Worm (Caenorhabditis elegans) whole organism, L3 larva: Measurements from ENCODE around the gene K09B11.5.

Source experiments
- R02D3.7 ChIP-seq: fragments of 150-350 bp; optimal IDR thresholded peaks from 2 replicates; lab custom pipeline; 2014; ENCODE audit warnings: missing biosample characterization, missing genetic modification characterization
- aly-2 ChIP-seq: fragments of 150-350 bp; optimal IDR thresholded peaks from 2 replicates; lab custom pipeline; 2014; ENCODE audit warnings: missing biosample characterization, missing genetic modification characterization
- ceh-28 ChIP-seq: fragments of 150-350 bp; optimal IDR thresholded peaks from 2 replicates; lab custom pipeline; 2014; ENCODE audit warnings: missing biosample characterization, missing genetic modification reagents, missing genetic modification characterization
- ceh-82 ChIP-seq: fragments of 150-350 bp; optimal IDR thresholded peaks from 2 replicates; lab custom pipeline; 2014; ENCODE audit warnings: missing biosample characterization, missing genetic modification characterization
- ceh-9 ChIP-seq: sonication (generic microtip); optimal IDR thresholded peaks from 2 replicates; lab custom pipeline; 2018; ENCODE audit warnings: missing biosample characterization, missing genetic modification characterization
- daf-12 ChIP-seq: fragments of 150-350 bp; optimal IDR thresholded peaks from 2 replicates; lab custom pipeline; 2014; ENCODE audit warnings: missing biosample characterization, missing genetic modification reagents, missing genetic modification characterization
- egl-27 ChIP-seq: sonication (generic microtip); optimal IDR thresholded peaks from 4 replicates; lab custom pipeline; 2017; ENCODE audit warnings: missing biosample characterization, missing genetic modification reagents, missing genetic modification characterization
- elt-1 ChIP-seq: fragments of 150-350 bp; optimal IDR thresholded peaks from 2 replicates; lab custom pipeline; 2014; ENCODE audit warnings: missing biosample characterization, missing genetic modification characterization
- elt-2 ChIP-seq: sonication (generic microtip); optimal IDR thresholded peaks from 2 replicates; lab custom pipeline; 2016; ENCODE audit warnings: missing genetic modification reagents, mild to moderate bottlenecking, missing genetic modification characterization, missing compliant biosample characterization
- elt-3 ChIP-seq, 3 experiments: fragments of 150-350 bp in 1 of 3; sonication (generic microtip) in 2 of 3; optimal IDR thresholded peaks; 2 replicates in 2 of 3; 4 replicates in 1 of 3; lab custom pipeline; 2014 to 2017; ENCODE audit warnings: missing biosample characterization in 3 of 3, missing genetic modification characterization in 3 of 3
- fkh-2 ChIP-seq: fragments of 150-350 bp; optimal IDR thresholded peaks from 2 replicates; lab custom pipeline; 2014; ENCODE audit warnings: missing biosample characterization, missing genetic modification reagents, missing genetic modification characterization
- fos-1 ChIP-seq: fragments of 150-350 bp; optimal IDR thresholded peaks from 2 replicates; lab custom pipeline; 2014; ENCODE audit warnings: missing biosample characterization, missing genetic modification characterization
- hmg-11 ChIP-seq: sonication (generic microtip); optimal IDR thresholded peaks from 2 replicates; lab custom pipeline; 2016; ENCODE audit warnings: missing genetic modification characterization, missing compliant biosample characterization
- jun-1 ChIP-seq: fragments of 150-350 bp; optimal IDR thresholded peaks from 2 replicates; lab custom pipeline; 2014; ENCODE audit warnings: missing biosample characterization, missing genetic modification reagents, missing genetic modification characterization
- lin-15B ChIP-seq: fragments of 150-350 bp; optimal IDR thresholded peaks from 2 replicates; lab custom pipeline; 2014; ENCODE audit warnings: missing biosample characterization, missing genetic modification characterization
- lin-39 ChIP-seq: fragments of 150-350 bp; optimal IDR thresholded peaks from 2 replicates; lab custom pipeline; 2018; ENCODE audit warnings: missing biosample characterization, missing genetic modification reagents, missing genetic modification characterization
- lsy-12 ChIP-seq: sonication (generic microtip); optimal IDR thresholded peaks from 2 replicates; lab custom pipeline; 2016; ENCODE audit warnings: mild to moderate bottlenecking, missing genetic modification characterization, missing compliant biosample characterization
- mml-1 ChIP-seq: fragments of 150-350 bp; sonication (generic microtip); optimal IDR thresholded peaks from 3 replicates; lab custom pipeline; 2014; ENCODE audit warnings: missing biosample characterization, missing genetic modification characterization
- nfya-1 ChIP-seq: sonication (generic microtip); optimal IDR thresholded peaks from 2 replicates; lab custom pipeline; 2017; ENCODE audit warnings: missing genetic modification characterization, mild to moderate bottlenecking, missing compliant biosample characterization, antibody characterized with exemption, moderate library complexity; ENCODE audit not compliant: insufficient read depth
- nhr-11 ChIP-seq: fragments of 150-350 bp; optimal IDR thresholded peaks from 2 replicates; lab custom pipeline; 2014; ENCODE audit warnings: missing biosample characterization, missing genetic modification characterization
- nhr-12 ChIP-seq: fragments of 150-350 bp; optimal IDR thresholded peaks from 2 replicates; lab custom pipeline; 2014; ENCODE audit warnings: missing biosample characterization, missing genetic modification characterization
- nhr-23 ChIP-seq: fragments of 150-350 bp; optimal IDR thresholded peaks from 2 replicates; lab custom pipeline; 2014; ENCODE audit warnings: missing biosample characterization, missing genetic modification reagents, missing genetic modification characterization
- nhr-237 ChIP-seq: fragments of 150-350 bp; optimal IDR thresholded peaks from 2 replicates; lab custom pipeline; 2014; ENCODE audit warnings: missing biosample characterization, missing genetic modification characterization
- nhr-28 ChIP-seq: fragments of 150-350 bp; optimal IDR thresholded peaks from 2 replicates; lab custom pipeline; 2014; ENCODE audit warnings: missing biosample characterization, missing genetic modification characterization
- nhr-43 ChIP-seq: sonication (generic microtip); optimal IDR thresholded peaks from 2 replicates; lab custom pipeline; 2016; ENCODE audit warnings: mild to moderate bottlenecking, missing genetic modification characterization, missing compliant biosample characterization; ENCODE audit not compliant: poor library complexity, severe bottlenecking
- nhr-67 ChIP-seq: fragments of 150-350 bp; optimal IDR thresholded peaks from 2 replicates; lab custom pipeline; 2014; ENCODE audit warnings: missing biosample characterization, missing genetic modification characterization
- nhr-76 ChIP-seq: fragments of 150-350 bp; sonication (generic microtip); optimal IDR thresholded peaks from 5 replicates; lab custom pipeline; 2014; ENCODE audit warnings: missing biosample characterization, missing genetic modification characterization
- nhr-77 ChIP-seq: fragments of 150-350 bp; optimal IDR thresholded peaks from 2 replicates; lab custom pipeline; 2014; ENCODE audit warnings: missing biosample characterization, missing genetic modification characterization
- pqm-1 ChIP-seq: fragments of 150-350 bp; optimal IDR thresholded peaks from 2 replicates; lab custom pipeline; 2017; ENCODE audit warnings: missing biosample characterization, missing genetic modification characterization, inconsistent platforms
- sea-2 ChIP-seq: fragments of 150-350 bp; sonication (generic microtip); optimal IDR thresholded peaks from 4 replicates; lab custom pipeline; 2014; ENCODE audit warnings: missing biosample characterization, missing genetic modification reagents, missing genetic modification characterization
- snpc-4 ChIP-seq: fragments of 150-350 bp; optimal IDR thresholded peaks from 2 replicates; lab custom pipeline; 2014; ENCODE audit warnings: missing biosample characterization, missing genetic modification characterization
- ztf-11 ChIP-seq: fragments of 150-350 bp; optimal IDR thresholded peaks from 2 replicates; lab custom pipeline; 2014; ENCODE audit warnings: missing biosample characterization, missing genetic modification characterization
- ztf-4 ChIP-seq: fragments of 150-350 bp; optimal IDR thresholded peaks from 2 replicates; lab custom pipeline; 2014; ENCODE audit warnings: missing biosample characterization, missing genetic modification characterization

Gene K09B11.5

DNA sequence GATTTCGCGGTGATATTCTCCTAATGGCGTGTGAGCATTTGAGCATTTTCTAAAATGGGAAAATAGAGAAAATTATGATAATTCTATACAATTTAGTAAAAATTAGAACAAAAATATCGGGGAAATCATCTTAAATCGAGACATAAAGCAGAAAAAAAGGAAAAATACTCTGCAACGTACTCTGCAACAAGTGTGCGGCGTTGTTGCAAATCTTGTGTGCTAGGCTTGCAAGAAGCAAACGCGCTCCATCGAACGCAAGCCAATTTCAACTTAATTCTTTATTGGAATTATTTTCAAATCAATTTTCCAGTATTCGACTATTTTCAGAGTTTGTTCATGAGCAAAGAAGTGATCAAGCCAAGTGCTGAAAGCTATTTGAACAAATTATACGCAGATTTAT is 47.8 kb downstream of the K09B11.5 start, which contains the start of the genes Y62E10A.20, Y62E10A.23 and mdt-9 (continued):
- TF ChIP-seq nhr-43 (peak; percentile 43), nhr-237 (no peak), ceh-9 (tag; lab: Kevin White, UChicago) (no peak), nhr-67 (tag; lab: Kevin White, UChicago) (no peak), aly-2 (tag; lab: Kevin White, UChicago) (no peak), ztf-11 (tag; lab: Kevin White, UChicago) (no peak), ztf-4 (no peak), jun-1 (tag; lab: Kevin White, UChicago) (no peak), nhr-23 (tag; lab: Kevin White, UChicago) (peak; percentile 81), pqm-1 (peak; percentile 9), fos-1 (tag; lab: Kevin White, UChicago) (no peak), mml-1 (no peak), egl-27 (tag; lab: Kevin White, UChicago) (no peak), nhr-11 (no peak), elt-3 (tag; optimal IDR thresholded peaks at IDR 0.05; lab: Kevin White, UChicago) (no peak), elt-1 (tag; lab: Kevin White, UChicago) (no peak), nhr-76 (tag; lab: Kevin White, UChicago) (no peak), ceh-28 (tag; lab: Kevin White, UChicago) (peak; percentile 54), elt-2 (peak; percentile 28), nhr-77 (tag; lab: Kevin White, UChicago) (no peak), snpc-4 (tag; lab: Kevin White, UChicago) (peak; percentile 11), daf-12 (tag; lab: Kevin White, UChicago) (no peak), lin-15B (tag; lab: Kevin White, UChicago) (peak; percentile 92)

DNA sequence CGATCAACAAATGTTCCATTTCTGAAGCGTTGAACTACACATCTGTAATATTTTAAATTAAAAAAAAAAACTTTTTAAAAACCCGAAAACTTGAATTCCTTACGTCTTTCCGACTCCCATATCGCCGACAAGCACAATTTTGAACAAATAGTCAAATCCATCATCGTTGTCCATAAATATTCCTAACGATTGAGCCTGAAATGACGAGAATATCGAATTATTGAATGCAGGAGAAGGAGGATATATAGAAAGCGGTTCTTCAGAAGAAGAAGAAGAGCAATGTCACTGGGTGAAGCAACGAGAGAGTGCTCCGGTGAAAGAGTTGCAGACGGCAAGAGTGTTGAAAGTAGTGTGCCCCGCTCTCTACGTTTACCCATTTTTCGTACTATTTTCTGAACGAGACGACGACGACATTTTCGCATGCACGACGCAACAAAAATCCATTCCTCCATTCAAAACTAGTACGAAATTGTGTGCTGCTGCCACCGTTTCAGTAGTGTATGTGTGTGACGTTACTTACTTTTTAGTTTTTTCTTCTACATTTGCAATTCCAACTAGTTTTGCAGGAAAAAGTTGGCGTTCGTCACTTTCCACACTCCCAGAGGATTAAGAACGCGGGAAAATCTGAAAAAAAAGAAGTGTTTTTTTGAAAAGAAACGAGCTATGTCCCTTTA is 49.9 kb downstream of the K09B11.5 start, which contains the start of gene rab-19:
Gene rab-19, minus strand, starts transcription at position 624 of the 674 bp plus-strand sequence.
- no peak for TF ChIP-seq nhr-28 (tag; lab: Kevin White, UChicago)
- TF ChIP-seq lin-15B (tag; lab: Kevin White, UChicago) = peak; percentile 13
- TF ChIP-seq nhr-76 (tag; lab: Kevin White, UChicago) = no peak
- TF ChIP-seq sea-2 = no peak
- TF ChIP-seq hmg-11 (tag; lab: Kevin White, UChicago) = peak; percentile 65
- TF ChIP-seq nfya-1 (tag; lab: Kevin White, UChicago) = peak; percentile 26
- peak; percentile 35 for TF ChIP-seq lin-39 (tag; lab: Kevin White, UChicago)

DNA sequence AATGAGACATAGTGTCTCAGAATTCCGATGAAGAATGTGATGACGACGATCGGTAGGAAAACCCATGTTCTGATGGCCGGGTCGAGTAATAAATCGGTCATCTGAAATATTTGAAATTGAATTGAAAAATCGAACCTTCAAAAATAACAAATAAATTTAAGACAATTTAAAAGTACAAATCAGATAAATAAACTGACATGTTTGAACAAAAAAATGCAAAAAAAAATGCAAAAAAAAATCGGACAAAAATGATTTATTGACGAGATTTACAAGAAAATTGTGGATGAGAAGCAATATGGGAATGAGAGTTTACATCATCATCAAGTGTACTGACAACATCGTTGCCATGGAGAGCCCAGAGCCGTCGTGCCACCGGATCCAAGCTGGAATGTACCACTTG is 52.0 kb downstream of the K09B11.5 start, which contains the start of gene emc-3:
Gene emc-3, minus strand, starts transcription at position 101 of the 400 bp plus-strand sequence.
- TF ChIP-seq nhr-67 (tag; lab: Kevin White, UChicago) (no peak), hmg-11 (tag; lab: Kevin White, UChicago) (no peak), mml-1 (no peak), ztf-4 (no peak), fkh-2 (tag; lab: Kevin White, UChicago) (no peak), jun-1 (tag; lab: Kevin White, UChicago) (no peak), nhr-12 (tag; lab: Kevin White, UChicago) (no peak), R02D3.7 (tag; lab: Kevin White, UChicago) (no peak), nhr-77 (tag; lab: Kevin White, UChicago) (no peak), lin-15B (tag; lab: Kevin White, UChicago) (no peak), nhr-23 (tag; lab: Kevin White, UChicago) (no peak), lin-39 (tag; lab: Kevin White, UChicago) (no peak), ceh-82 (tag; lab: Kevin White, UChicago) (no peak), lsy-12 (tag; lab: Kevin White, UChicago) (no peak)
